Fruit fly (Drosophila melanogaster) whole organism, adult: ENCODE data around the gene DppIII.
A peak's percentile ranks its signal among the peaks of the same experiment; 100 is the strongest.

Experiments
- CG1620 ChIP-seq: fragments of 200-800 bp; sonication (Bioruptor generic); optimal IDR thresholded peaks from 2 replicates; lab custom pipeline; 2016; ENCODE audit warnings: missing biosample characterization, missing genetic modification characterization
- CG33017 ChIP-seq: fragments of 200-800 bp; sonication (Bioruptor generic); optimal IDR thresholded peaks from 2 replicates; lab custom pipeline; 2018; ENCODE audit warnings: missing biosample characterization, mild to moderate bottlenecking, missing genetic modification characterization, moderate library complexity
- CG5204 ChIP-seq: fragments of 200-800 bp; sonication (Bioruptor generic); optimal IDR thresholded peaks from 2 replicates; lab custom pipeline; 2016; ENCODE audit warnings: missing biosample characterization, missing genetic modification characterization
- Hr96 ChIP-seq: fragments of 200-800 bp; sonication (Bioruptor generic); optimal IDR thresholded peaks from 2 replicates; lab custom pipeline; 2016; ENCODE audit warnings: missing biosample characterization, missing genetic modification characterization
- Mnt ChIP-seq: fragments of 200-800 bp; sonication (Bioruptor generic); optimal IDR thresholded peaks from 2 replicates; lab custom pipeline; 2016; ENCODE audit warnings: missing biosample characterization, mild to moderate bottlenecking, missing genetic modification characterization
- bab1 ChIP-seq: fragments of 200-800 bp; sonication (Bioruptor generic); optimal IDR thresholded peaks from 3 replicates; lab custom pipeline; 2019; ENCODE audit warnings: missing biosample characterization, mild to moderate bottlenecking, missing genetic modification characterization, moderate library complexity
- cic ChIP-seq: fragments of 200-800 bp; sonication (Bioruptor generic); optimal IDR thresholded peaks from 2 replicates; lab custom pipeline; 2017; ENCODE audit warnings: missing biosample characterization, mild to moderate bottlenecking, missing genetic modification characterization, moderate library complexity
- cnc ChIP-seq, 2 experiments: fragments of >200 bp; optimal IDR thresholded peaks; 2 replicates each; lab custom pipeline; 2017
- tj ChIP-seq: fragments of 200-800 bp; sonication (Bioruptor generic); optimal IDR thresholded peaks from 3 replicates; lab custom pipeline; 2017; ENCODE audit warnings: missing biosample characterization, mild to moderate bottlenecking, missing genetic modification characterization, moderate library complexity
- toe ChIP-seq: fragments of 200-800 bp; sonication (Bioruptor generic); optimal IDR thresholded peaks from 2 replicates; lab custom pipeline; 2016; ENCODE audit warnings: missing biosample characterization, missing genetic modification characterization

dm6 chr3R:8362259-8362876 is 18.2 kb downstream of the DppIII start, which contains the start of the genes Veneno and CG7963:
- TF ChIP-seq CG1620 (GFP tag; lab: Kevin White, UChicago) (no peak), CG5204 (no peak), cnc (optimal IDR thresholded peaks at IDR 0.05; lab: Kevin White, UChicago) (no peak), cic (no peak), toe (no peak), tj (GFP tag; lab: Kevin White, UChicago) (peak; percentile 65), CG33017 (no peak), Mnt (GFP tag; lab: Kevin White, UChicago) (no peak), bab1 (GFP tag; lab: Kevin White, UChicago) (peak; percentile 4), Hr96 (no peak)
